Fruit fly (Drosophila melanogaster) whole organism, prepupa: Measurements from ENCODE around the gene Swip-1.

ENCODE experiments used
- Blimp-1 ChIP-seq: fragments of 200-800 bp; sonication (Bioruptor generic); optimal IDR thresholded peaks from 3 replicates; lab custom pipeline; 2017; ENCODE audit warnings: missing biosample characterization, missing genetic modification characterization, mild to moderate bottlenecking, moderate library complexity, missing genetic modification reagents
- CG10669 ChIP-seq: fragments of 200-800 bp; sonication (Bioruptor generic); optimal IDR thresholded peaks from 3 replicates; lab custom pipeline; 2018; ENCODE audit warnings: missing biosample characterization, mild to moderate bottlenecking, missing genetic modification characterization, moderate library complexity
- CG15336 ChIP-seq: fragments of 200-800 bp; sonication (Bioruptor generic); IDR thresholded peaks from 2 replicates; pipeline ENCODE4 v1.3.6; 2022; ENCODE audit warnings: missing biosample characterization, missing genetic modification characterization
- CG1621 ChIP-seq: fragments of 200-800 bp; sonication (Bioruptor generic); optimal IDR thresholded peaks from 3 replicates; lab custom pipeline; 2018; ENCODE audit warnings: missing biosample characterization, mild to moderate bottlenecking, missing genetic modification characterization
- CG31627 ChIP-seq: fragments of 200-800 bp; sonication (Bioruptor generic); optimal IDR thresholded peaks from 3 replicates; lab custom pipeline; 2016; ENCODE audit warnings: missing biosample characterization, missing genetic modification characterization
- CG6276 ChIP-seq: fragments of 200-800 bp; sonication (Bioruptor generic); optimal IDR thresholded peaks from 2 replicates; lab custom pipeline; 2017; ENCODE audit warnings: missing biosample characterization, mild to moderate bottlenecking, missing genetic modification characterization
- Eip93F ChIP-seq: fragments of 200-800 bp; sonication (Bioruptor generic); optimal IDR thresholded peaks from 2 replicates; lab custom pipeline; 2016; ENCODE audit warnings: missing biosample characterization, mild to moderate bottlenecking, missing genetic modification characterization
- Ets96B ChIP-seq: fragments of 200-800 bp; optimal IDR thresholded peaks from 2 replicates; lab custom pipeline; 2019; ENCODE audit warnings: missing biosample characterization, mild to moderate bottlenecking, missing genetic modification characterization, moderate library complexity
- Hr38 ChIP-seq: sonication (Bioruptor generic); optimal IDR thresholded peaks from 2 replicates; lab custom pipeline; 2016; ENCODE audit warnings: missing biosample characterization, missing genetic modification characterization
- Lpt ChIP-seq: fragments of 200-800 bp; sonication (Bioruptor generic); optimal IDR thresholded peaks from 3 replicates; lab custom pipeline; 2016; ENCODE audit warnings: missing biosample characterization, missing genetic modification characterization
- OdsH ChIP-seq: fragments of 200-800 bp; sonication (Bioruptor generic); optimal IDR thresholded peaks from 3 replicates; lab custom pipeline; 2016; ENCODE audit warnings: missing biosample characterization, missing genetic modification characterization
- Sox102F ChIP-seq: fragments of 200-800 bp; sonication (Bioruptor generic); optimal IDR thresholded peaks from 2 replicates; lab custom pipeline; 2016; ENCODE audit warnings: missing biosample characterization, mild to moderate bottlenecking, missing genetic modification characterization
- esn ChIP-seq: fragments of 200-800 bp; sonication (Bioruptor generic); optimal IDR thresholded peaks from 2 replicates; lab custom pipeline; 2016; ENCODE audit warnings: missing biosample characterization, mild to moderate bottlenecking, missing genetic modification characterization, moderate library complexity
- net ChIP-seq: fragments of 200-800 bp; sonication (Bioruptor generic); optimal IDR thresholded peaks from 3 replicates; lab custom pipeline; 2016; ENCODE audit warnings: missing biosample characterization, missing genetic modification characterization

DNA sequence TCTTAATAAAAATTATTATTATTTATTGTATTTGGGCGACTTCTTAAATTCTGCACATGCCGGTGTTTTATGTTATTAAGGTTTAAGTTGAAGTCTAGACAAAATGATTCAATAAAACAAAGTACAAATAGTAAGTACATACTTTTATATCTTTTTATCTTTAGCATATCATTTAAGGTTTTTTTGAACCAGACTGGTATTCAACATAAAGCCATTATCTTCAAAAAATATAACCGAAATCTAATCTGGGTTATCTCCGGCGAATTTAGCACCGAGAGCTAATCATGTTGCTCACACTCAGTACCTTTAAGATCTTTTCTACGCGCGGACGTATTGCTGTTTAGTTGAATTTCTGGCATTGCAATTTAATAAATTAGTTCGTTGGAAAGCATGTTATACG is 10.1 kb upstream of the Swip-1 start, which contains the start of gene CG31792:
- no peak for TF ChIP-seq Ets96B (tag; lab: Kevin White, UChicago)
- no peak for TF ChIP-seq Eip93F (GFP tag; lab: Kevin White, UChicago)
- no peak for TF ChIP-seq esn
- no peak for TF ChIP-seq net (GFP tag; lab: Kevin White, UChicago)
- TF ChIP-seq OdsH (GFP tag; lab: Kevin White, UChicago): no peak
- no peak for TF ChIP-seq CG15336 (GFP tag; lab: Robert Waterston, UW)
- no peak for TF ChIP-seq Blimp-1
- TF ChIP-seq Lpt (GFP tag; lab: Kevin White, UChicago): no peak
- TF ChIP-seq CG6276 (GFP tag; lab: Kevin White, UChicago): no peak
- TF ChIP-seq CG31627 (GFP tag; lab: Kevin White, UChicago): no peak
- TF ChIP-seq CG1621: no peak
- TF ChIP-seq CG10669: no peak
- no peak for TF ChIP-seq Sox102F (GFP tag; lab: Kevin White, UChicago)
- no peak for TF ChIP-seq Hr38 (GFP tag; lab: Kevin White, UChicago)
